Worm (Caenorhabditis elegans) whole organism, L1 larva: Measurements from ENCODE around the gene zip-2.

Source experiments
- lin-13 ChIP-seq: fragments of 150-350 bp; optimal IDR thresholded peaks from 2 replicates; lab custom pipeline; 2014; ENCODE audit warnings: missing biosample characterization, missing genetic modification reagents, missing genetic modification characterization
- nhr-77 ChIP-seq: fragments of 150-350 bp; optimal IDR thresholded peaks from 2 replicates; lab custom pipeline; 2014; ENCODE audit warnings: missing biosample characterization, missing genetic modification characterization
- tlp-1 ChIP-seq: fragments of 150-350 bp; optimal IDR thresholded peaks from 2 replicates; lab custom pipeline; 2014; ENCODE audit warnings: missing biosample characterization, missing genetic modification characterization

- TF ChIP-seq tlp-1 (no peak), lin-13 (GFP tag; lab: Kevin White, UChicago) (no peak), nhr-77 (tag; lab: Kevin White, UChicago) (no peak)
Observed at ce11 chrIII:802041-802440, 30.7 kb upstream of the zip-2 start.
